Fruit fly (Drosophila melanogaster): ENCODE measurements around the gene Ent2.
A peak's percentile ranks its signal among the peaks of the same experiment; 100 is the strongest.

Ent2 gene

dm6 chr2L:6601018-6601505 is 38.9 kb downstream of the Ent2 start, which contains the start of gene Dpp10 (continued):
- TF ChIP-seq CG11696 (GFP tag; IDR thresholded peaks at IDR 0.05) (peak; percentile 79), CG32767 (GFP tag; IDR thresholded peaks at IDR 0.05) (peak; percentile 95), zf30C (GFP tag; optimal IDR thresholded peaks at IDR 0.05) (peak; percentile 65), Kr (GFP tag; optimal IDR thresholded peaks at IDR 0.05) (no peak), Poxn (GFP tag; IDR thresholded peaks at IDR 0.05) (peak; percentile 95), gro (GFP tag; optimal IDR thresholded peaks at IDR 0.05) (peak; percentile 95), Nf-YC (tag; optimal IDR thresholded peaks at IDR 0.05) (peak; percentile 82), CG17328 (GFP tag; IDR thresholded peaks at IDR 0.05) (peak; percentile 92), CG8281 (tag; optimal IDR thresholded peaks at IDR 0.05) (peak; percentile 70), H2.0 (GFP tag; IDR thresholded peaks at IDR 0.05) (peak; percentile 93), cad (GFP tag; optimal IDR thresholded peaks at IDR 0.05) (no peak), CG10959 (GFP tag; IDR thresholded peaks at IDR 0.05) (peak; percentile 69; the same call in 1 of the 2 replicates), Asciz (GFP tag; optimal IDR thresholded peaks at IDR 0.05) (peak; percentile 78), Mes4 (GFP tag; optimal IDR thresholded peaks at IDR 0.05) (peak; percentile 62), sim (GFP tag; IDR thresholded peaks at IDR 0.05) (peak; percentile 76), CG10147 (GFP tag; optimal IDR thresholded peaks at IDR 0.05) (peak; percentile 85), CG17186 (GFP tag; optimal IDR thresholded peaks at IDR 0.05) (no peak), CG14965 (GFP tag; optimal IDR thresholded peaks at IDR 0.05; ENCODE audit: borderline replicate concordance) (no peak), CG33557 (GFP tag; optimal IDR thresholded peaks at IDR 0.05) (no peak), CG10431 (GFP tag; optimal IDR thresholded peaks at IDR 0.05) (no peak), Stat92E (GFP tag; optimal IDR thresholded peaks at IDR 0.05) (no peak), MBD-R2 (GFP tag; IDR thresholded peaks at IDR 0.05) (peak; percentile 95), CG17912 (GFP tag; optimal IDR thresholded peaks at IDR 0.05) (peak; percentile 4), CG2712 (tag; optimal IDR thresholded peaks at IDR 0.05) (peak; percentile 73), CG10366 (GFP tag; IDR thresholded peaks at IDR 0.05) (peak; percentile 94), hth (optimal IDR thresholded peaks at IDR 0.05) (no peak), CG4820 (GFP tag; optimal IDR thresholded peaks at IDR 0.05) (peak; percentile 72), pnt (GFP tag; optimal IDR thresholded peaks at IDR 0.05) (peak; percentile 62), CG30020 (tag; optimal IDR thresholded peaks at IDR 0.05) (no peak), dan (GFP tag; IDR thresholded peaks at IDR 0.05) (peak; percentile 65; the same call in 1 of the 2 replicates), dysf (GFP tag; IDR thresholded peaks at IDR 0.05) (peak; percentile 98), E2f1 (GFP tag; IDR thresholded peaks at IDR 0.05) (peak; percentile 96), CG10654 (GFP tag; optimal IDR thresholded peaks at IDR 0.05) (peak; percentile 69), eve (GFP tag; optimal IDR thresholded peaks at IDR 0.05) (peak in 1 of 2 experiments; percentile 86), dimm (GFP tag; IDR thresholded peaks at IDR 0.05) (peak; percentile 84), CG10274 (GFP tag; optimal IDR thresholded peaks at IDR 0.05) (peak; percentile 70), ap (GFP tag; IDR thresholded peaks at IDR 0.05) (peak; percentile 89), schlank (tag; optimal IDR thresholded peaks at IDR 0.05) (peak; percentile 85), CG2202 (tag; optimal IDR thresholded peaks at IDR 0.05) (no peak), bcd (GFP tag; optimal IDR thresholded peaks at IDR 0.05) (peak; percentile 90), CG2678 (tag; optimal IDR thresholded peaks at IDR 0.05) (peak; percentile 95), NC2β (GFP tag; optimal IDR thresholded peaks at IDR 0.05) (peak; percentile 80), trh (GFP tag; optimal IDR thresholded peaks at IDR 0.05) (peak; percentile 75), gfzf (GFP tag; optimal IDR thresholded peaks at IDR 0.05) (no peak), unc-4 (GFP tag; IDR thresholded peaks at IDR 0.05; ENCODE audit: partially characterized antibody) (no peak), CG14860 (GFP tag; IDR thresholded peaks at IDR 0.05; ENCODE audit: partially characterized antibody) (0 out of 3 replicates have a peak, but pooled peaks have one; percentile 14), CG4404 (GFP tag; IDR thresholded peaks at IDR 0.05) (peak; percentile 92), phol (tag; optimal IDR thresholded peaks at IDR 0.05) (peak; percentile 75), CG3163 (GFP tag; optimal IDR thresholded peaks at IDR 0.05) (peak; percentile 66), lbe (GFP tag; optimal IDR thresholded peaks at IDR 0.05) (no peak), CG11398 (GFP tag; optimal IDR thresholded peaks at IDR 0.05) (peak; percentile 75)

Data from whole organism, embryonic.